Fruit fly (Drosophila melanogaster) whole organism, embryonic: ENCODE data around the gene retm.

ENCODE experiments used
- Asciz ChIP-seq: fragments of 200-800 bp; sonication (Bioruptor generic); optimal IDR thresholded peaks from 2 replicates; lab custom pipeline; 2017; ENCODE audit warnings: missing biosample characterization, mild to moderate bottlenecking, missing genetic modification characterization, missing genetic modification reagents
- C15 ChIP-seq: fragments of 200-800 bp; sonication (Bioruptor generic); IDR thresholded peaks from 3 replicates; pipeline ENCODE4 v1.3.6; 2022; ENCODE audit warnings: missing biosample characterization, missing genetic modification characterization
- CG11247 ChIP-seq: fragments of 200-800 bp; sonication (Bioruptor generic); IDR thresholded peaks from 2 replicates; pipeline ENCODE4 v1.3.6; 2022; ENCODE audit warnings: missing biosample characterization, missing genetic modification characterization
- CG12104 ChIP-seq: fragments of 200-800 bp; sonication (Bioruptor generic); optimal IDR thresholded peaks from 3 replicates; lab custom pipeline; 2016; ENCODE audit warnings: missing biosample characterization, missing genetic modification characterization
- CG12236 ChIP-seq: fragments of 200-800 bp; sonication (Bioruptor generic); optimal IDR thresholded peaks from 2 replicates; lab custom pipeline; 2016; ENCODE audit warnings: missing biosample characterization, missing genetic modification characterization
- CG12942 ChIP-seq: fragments of 200-800 bp; sonication (Bioruptor generic); optimal IDR thresholded peaks from 3 replicates; lab custom pipeline; 2016; ENCODE audit warnings: missing biosample characterization, missing genetic modification characterization
- CG15514 ChIP-seq: fragments of 200-800 bp; sonication (Bioruptor generic); optimal IDR thresholded peaks from 3 replicates; lab custom pipeline; 2017; ENCODE audit warnings: missing biosample characterization, missing genetic modification characterization, mild to moderate bottlenecking, moderate library complexity, missing genetic modification reagents
- CG1602 ChIP-seq: fragments of 200-800 bp; sonication (Bioruptor generic); optimal IDR thresholded peaks from 3 replicates; lab custom pipeline; 2016; ENCODE audit warnings: missing biosample characterization, missing genetic modification characterization
- CG17802 ChIP-seq: fragments of 200-800 bp; sonication (Bioruptor generic); optimal IDR thresholded peaks from 2 replicates; lab custom pipeline; 2018; ENCODE audit warnings: missing biosample characterization, mild to moderate bottlenecking, missing genetic modification characterization, moderate library complexity
- CG18476 ChIP-seq: fragments of 200-800 bp; sonication (Bioruptor generic); optimal IDR thresholded peaks from 2 replicates; lab custom pipeline; 2016; ENCODE audit warnings: missing biosample characterization, mild to moderate bottlenecking, missing genetic modification characterization
- CG33213 ChIP-seq: fragments of 200-800 bp; sonication (Bioruptor generic); optimal IDR thresholded peaks from 3 replicates; lab custom pipeline; 2016; ENCODE audit warnings: missing biosample characterization, missing genetic modification characterization
- CG34422 ChIP-seq: fragments of 200-800 bp; sonication (Bioruptor generic); IDR thresholded peaks from 3 replicates; pipeline ENCODE4 v1.3.6; 2022; ENCODE audit warnings: missing biosample characterization, missing genetic modification characterization
- CG42726 ChIP-seq: fragments of 200-800 bp; sonication (Bioruptor generic); IDR thresholded peaks from 2 replicates; pipeline ENCODE4 v1.3.6; 2022; ENCODE audit warnings: missing biosample characterization, missing genetic modification characterization; ENCODE audit not compliant: partially characterized antibody
- CG7357 ChIP-seq: fragments of 200-800 bp; sonication (Bioruptor generic); IDR thresholded peaks from 3 replicates; pipeline ENCODE4 v1.3.6; 2022; ENCODE audit warnings: missing biosample characterization, missing genetic modification characterization
- CG9437 ChIP-seq: fragments of 200-800 bp; sonication (Bioruptor generic); optimal IDR thresholded peaks from 2 replicates; lab custom pipeline; 2018; ENCODE audit warnings: missing biosample characterization, mild to moderate bottlenecking, missing genetic modification characterization
- CoRest ChIP-seq: fragments of 200-800 bp; sonication (Bioruptor generic); optimal IDR thresholded peaks from 3 replicates; lab custom pipeline; 2018; ENCODE audit warnings: missing biosample characterization, mild to moderate bottlenecking, missing genetic modification characterization, moderate library complexity
- D ChIP-seq, 2 experiments: fragments of 200-800 bp in 1 of 2; fragments of >200 bp in 1 of 2; sonication (Bioruptor generic) in 1 of 2; optimal IDR thresholded peaks; 2 replicates in 1 of 2; 3 replicates in 1 of 2; lab custom pipeline; 2017; ENCODE audit warnings: mild to moderate bottlenecking in 1 of 2, missing biosample characterization in 1 of 2, missing genetic modification characterization in 1 of 2, missing genetic modification reagents in 1 of 2
- Hey ChIP-seq: fragments of 200-800 bp; sonication (Bioruptor generic); optimal IDR thresholded peaks from 3 replicates; lab custom pipeline; 2018; ENCODE audit warnings: missing biosample characterization, mild to moderate bottlenecking, missing genetic modification characterization
- NC2α ChIP-seq: fragments of 200-800 bp; sonication (Bioruptor generic); optimal IDR thresholded peaks from 2 replicates; lab custom pipeline; 2016; ENCODE audit warnings: missing biosample characterization, missing genetic modification characterization
- Nf-YA ChIP-seq: fragments of 200-800 bp; sonication (Bioruptor generic); IDR thresholded peaks from 2 replicates; pipeline ENCODE4 v1.3.6; 2022; ENCODE audit warnings: missing biosample characterization, missing genetic modification characterization
- Side ChIP-seq: fragments of 200-800 bp; sonication (Bioruptor generic); optimal IDR thresholded peaks from 2 replicates; lab custom pipeline; 2016; ENCODE audit warnings: missing biosample characterization, missing genetic modification characterization
- Six4 ChIP-seq: fragments of 200-800 bp; sonication (Bioruptor generic); optimal IDR thresholded peaks from 2 replicates; lab custom pipeline; 2016; ENCODE audit warnings: missing biosample characterization, missing genetic modification characterization
- abd-A ChIP-seq: fragments of 200-800 bp; sonication (Bioruptor generic); optimal IDR thresholded peaks from 3 replicates; lab custom pipeline; 2019; ENCODE audit warnings: missing biosample characterization, mild to moderate bottlenecking, missing genetic modification characterization, moderate library complexity
- az2 ChIP-seq: fragments of 200-800 bp; sonication (Bioruptor generic); optimal IDR thresholded peaks from 3 replicates; lab custom pipeline; 2016; ENCODE audit warnings: missing biosample characterization, missing genetic modification characterization
- crc ChIP-seq: fragments of 200-800 bp; sonication (Bioruptor generic); optimal IDR thresholded peaks from 2 replicates; lab custom pipeline; 2016; ENCODE audit warnings: missing biosample characterization, missing genetic modification characterization
- dysf ChIP-seq: fragments of 200-800 bp; sonication (Bioruptor generic); IDR thresholded peaks from 3 replicates; pipeline ENCODE4 v1.3.6; 2022; ENCODE audit warnings: missing biosample characterization, missing genetic modification characterization
- emc ChIP-seq: fragments of 200-800 bp; sonication (Bioruptor generic); optimal IDR thresholded peaks from 2 replicates; lab custom pipeline; 2016; ENCODE audit warnings: missing biosample characterization, missing genetic modification characterization
- en ChIP-seq: fragments of 200-800 bp; sonication (Bioruptor generic); optimal IDR thresholded peaks from 2 replicates; lab custom pipeline; 2016; ENCODE audit warnings: missing biosample characterization, missing genetic modification characterization
- eve ChIP-seq, 2 experiments: fragments of >200 bp; optimal IDR thresholded peaks; 2 replicates each; lab custom pipeline; 2017; ENCODE audit warnings: missing biosample characterization in 2 of 2, missing genetic modification characterization in 2 of 2
- exex ChIP-seq: fragments of 200-800 bp; sonication (Bioruptor generic); optimal IDR thresholded peaks from 4 replicates; lab custom pipeline; 2018; ENCODE audit warnings: missing biosample characterization, mild to moderate bottlenecking, missing genetic modification characterization, moderate library complexity
- fd102C ChIP-seq: fragments of 200-800 bp; sonication (Bioruptor generic); optimal IDR thresholded peaks from 2 replicates; lab custom pipeline; 2018; ENCODE audit warnings: missing biosample characterization, mild to moderate bottlenecking, missing genetic modification characterization, moderate library complexity
- fd96Cb ChIP-seq: fragments of 200-800 bp; sonication (Bioruptor generic); optimal IDR thresholded peaks from 2 replicates; lab custom pipeline; 2018; ENCODE audit warnings: missing biosample characterization, mild to moderate bottlenecking, missing genetic modification characterization, moderate library complexity
- gem ChIP-seq: fragments of 200-800 bp; sonication (Bioruptor generic); optimal IDR thresholded peaks from 2 replicates; lab custom pipeline; 2019; ENCODE audit warnings: missing biosample characterization, mild to moderate bottlenecking, missing genetic modification characterization, moderate library complexity
- gfzf ChIP-seq: fragments of 200-800 bp; sonication (Bioruptor generic); optimal IDR thresholded peaks from 2 replicates; lab custom pipeline; 2016; ENCODE audit warnings: missing biosample characterization, mild to moderate bottlenecking, missing genetic modification characterization, moderate library complexity
- kah ChIP-seq: fragments of 200-800 bp; sonication (Bioruptor generic); optimal IDR thresholded peaks from 2 replicates; lab custom pipeline; 2018; ENCODE audit warnings: missing biosample characterization, mild to moderate bottlenecking, missing genetic modification characterization
- ken ChIP-seq: fragments of 200-800 bp; sonication (Bioruptor generic); IDR thresholded peaks from 3 replicates; pipeline ENCODE4 v1.3.6; 2022; ENCODE audit warnings: missing biosample characterization, missing genetic modification characterization
- lab ChIP-seq: fragments of 200-800 bp; sonication (Bioruptor generic); optimal IDR thresholded peaks from 3 replicates; lab custom pipeline; 2017; ENCODE audit warnings: missing biosample characterization, missing genetic modification characterization, mild to moderate bottlenecking, moderate library complexity, missing genetic modification reagents
- mirr ChIP-seq: fragments of 200-800 bp; sonication (Bioruptor generic); optimal IDR thresholded peaks from 3 replicates; lab custom pipeline; 2018; ENCODE audit warnings: missing biosample characterization, mild to moderate bottlenecking, missing genetic modification characterization
- nerfin-1 ChIP-seq: fragments of 200-800 bp; sonication (Bioruptor generic); optimal IDR thresholded peaks from 3 replicates; lab custom pipeline; 2019; ENCODE audit warnings: missing biosample characterization, mild to moderate bottlenecking, missing genetic modification characterization, moderate library complexity
- pb ChIP-seq: fragments of 200-800 bp; sonication (Bioruptor generic); optimal IDR thresholded peaks from 3 replicates; lab custom pipeline; 2016; ENCODE audit warnings: missing biosample characterization, missing genetic modification characterization
- pita ChIP-seq: fragments of 200-800 bp; sonication (Bioruptor generic); optimal IDR thresholded peaks from 2 replicates; lab custom pipeline; 2017; ENCODE audit warnings: missing biosample characterization, mild to moderate bottlenecking, missing genetic modification characterization
- pnt ChIP-seq: fragments of 200-800 bp; sonication (Bioruptor generic); optimal IDR thresholded peaks from 3 replicates; lab custom pipeline; 2016; ENCODE audit warnings: missing biosample characterization, missing genetic modification characterization
- pros ChIP-seq: fragments of 200-800 bp; sonication (Bioruptor generic); optimal IDR thresholded peaks from 3 replicates; lab custom pipeline; 2019; ENCODE audit warnings: missing biosample characterization, mild to moderate bottlenecking, missing genetic modification characterization, moderate library complexity
- repo ChIP-seq: fragments of 200-800 bp; sonication (Bioruptor generic); optimal IDR thresholded peaks from 2 replicates; lab custom pipeline; 2016; ENCODE audit warnings: missing biosample characterization, missing genetic modification characterization
- seq ChIP-seq: fragments of 200-800 bp; sonication (Bioruptor generic); IDR thresholded peaks from 2 replicates; pipeline ENCODE4 v1.3.6; 2022; ENCODE audit warnings: missing biosample characterization, missing genetic modification characterization
- slbo ChIP-seq: fragments of 200-800 bp; sonication (Bioruptor generic); IDR thresholded peaks from 2 replicates; pipeline ENCODE4 v1.3.6; 2022; ENCODE audit warnings: missing biosample characterization, missing genetic modification characterization
- slp2 ChIP-seq: fragments of 200-800 bp; sonication (Bioruptor generic); optimal IDR thresholded peaks from 2 replicates; lab custom pipeline; 2016; ENCODE audit warnings: missing biosample characterization, missing genetic modification characterization
- sug ChIP-seq: fragments of 200-800 bp; optimal IDR thresholded peaks from 2 replicates; lab custom pipeline; 2019; ENCODE audit warnings: missing biosample characterization, mild to moderate bottlenecking, missing genetic modification characterization, moderate library complexity
- tgo ChIP-seq: fragments of 200-800 bp; sonication (Bioruptor generic); IDR thresholded peaks from 3 replicates; pipeline ENCODE4 v1.3.6; 2022; ENCODE audit warnings: missing biosample characterization, missing genetic modification characterization
- tin ChIP-seq: fragments of 200-800 bp; sonication (Bioruptor generic); optimal IDR thresholded peaks from 3 replicates; lab custom pipeline; 2016; ENCODE audit warnings: missing biosample characterization, missing genetic modification characterization
- tio ChIP-seq: fragments of 200-800 bp; sonication (Bioruptor generic); optimal IDR thresholded peaks from 2 replicates; lab custom pipeline; 2017; ENCODE audit warnings: missing biosample characterization, missing genetic modification characterization, inconsistent platforms
- zfh2 ChIP-seq: fragments of 200-800 bp; sonication (Bioruptor generic); optimal IDR thresholded peaks from 2 replicates; lab custom pipeline; 2016; ENCODE audit warnings: missing biosample characterization, missing genetic modification characterization

retm gene

dm6 chr2L:6461497-6461896 is 5.8 kb upstream of the retm start (continued):
- TF ChIP-seq slp2 (GFP tag; lab: Kevin White, UChicago) (no peak), CG9437 (GFP tag; lab: Kevin White, UChicago) (no peak), CG33213 (peak; percentile 33), nerfin-1 (tag; lab: Kevin White, UChicago) (peak; percentile 25), slbo (GFP tag; lab: Robert Waterston, UW) (no peak), CG42726 (GFP tag; lab: Robert Waterston, UW) (no peak), fd102C (no peak), CG7357 (no peak), exex (no peak), zfh2 (no peak), NC2α (no peak), fd96Cb (tag; lab: Kevin White, UChicago) (no peak), pnt (GFP tag; lab: Kevin White, UChicago) (no peak), kah (peak; percentile 49), abd-A (no peak), CG15514 (GFP tag; lab: Kevin White, UChicago) (no peak), lab (GFP tag; lab: Kevin White, UChicago) (peak; percentile 72), CG18476 (GFP tag; lab: Kevin White, UChicago) (no peak), pita (GFP tag; lab: Kevin White, UChicago) (no peak), Nf-YA (GFP tag; lab: Robert Waterston, UW) (0 out of 2 replicates have a peak, but pooled peaks have one; percentile 16), sug (tag; lab: Kevin White, UChicago) (no peak), mirr (no peak), dysf (no peak), Six4 (GFP tag; lab: Kevin White, UChicago) (no peak), az2 (GFP tag; lab: Kevin White, UChicago) (no peak), pros (GFP tag; lab: Kevin White, UChicago) (no peak), gfzf (no peak), CG11247 (no peak), en (no peak), tgo (GFP tag; lab: Robert Waterston, UW) (no peak), CG1602 (no peak), CG12942 (GFP tag; lab: Kevin White, UChicago) (no peak), CoRest (no peak), repo (GFP tag; lab: Kevin White, UChicago) (no peak), Asciz (peak; percentile 73), tio (GFP tag; lab: Kevin White, UChicago) (no peak), pb (GFP tag; lab: Kevin White, UChicago) (no peak), eve (GFP tag; optimal IDR thresholded peaks at IDR 0.05; lab: Kevin White, UChicago) (no peak), ken (no peak), D (optimal IDR thresholded peaks at IDR 0.05; lab: Kevin White, UChicago) (no peak), D (GFP tag; optimal IDR thresholded peaks at IDR 0.05; lab: Kevin White, UChicago) (peak; percentile 50), Side (GFP tag; lab: Kevin White, UChicago) (no peak), CG34422 (GFP tag; lab: Robert Waterston, UW) (no peak), CG12104 (GFP tag; lab: Kevin White, UChicago) (no peak), crc (GFP tag; lab: Kevin White, UChicago) (no peak), CG12236 (GFP tag; lab: Kevin White, UChicago) (no peak), emc (GFP tag; lab: Kevin White, UChicago) (no peak), seq (GFP tag; lab: Robert Waterston, UW) (no peak), C15 (GFP tag; lab: Robert Waterston, UW) (no peak), tin (GFP tag; lab: Kevin White, UChicago) (no peak), CG17802 (tag; lab: Kevin White, UChicago) (no peak), gem (tag; lab: Kevin White, UChicago) (peak; percentile 23), Hey (tag; lab: Kevin White, UChicago) (no peak)
